Worm (Caenorhabditis elegans) whole organism, late embryonic: ENCODE data around the gene lron-3.

Experiments used
- ama-1 ChIP-seq: fragments of 150-350 bp; optimal IDR thresholded peaks from 2 replicates; lab custom pipeline; 2014
- sox-4 ChIP-seq: sonication (generic microtip); optimal IDR thresholded peaks from 2 replicates; lab custom pipeline; 2017; ENCODE audit warnings: mild to moderate bottlenecking, missing genetic modification characterization, inconsistent platforms, missing compliant biosample characterization

ce11 chrX:15502455-15503174 lies 55.1 kb downstream of the lron-3 start, which contains the start of gene H13N06.7:
- TF ChIP-seq sox-4 (tag; lab: Kevin White, UChicago) (no peak), ama-1 (lab: Kevin White, UChicago) (no peak)
